Fruit fly (Drosophila melanogaster) Kc167 (cell line): ENCODE measurements around the gene Ggamma30A.

Source experiments
- Sin3A ChIP-seq: fragments of >200 bp; optimal IDR thresholded peaks from 2 replicates; lab custom pipeline; 2018; ENCODE audit warnings: missing external identifiers
- h ChIP-seq: fragments of >200 bp; optimal IDR thresholded peaks from 3 replicates; lab custom pipeline; 2018; ENCODE audit warnings: missing external identifiers
- insv ChIP-seq: fragments of >200 bp; optimal IDR thresholded peaks from 3 replicates; lab custom pipeline; 2018; ENCODE audit warnings: missing external identifiers
- psq ChIP-seq: fragments of >200 bp; optimal IDR thresholded peaks from 2 replicates; lab custom pipeline; 2017; ENCODE audit warnings: missing external identifiers
- ttk ChIP-seq: sonication (Bioruptor generic); optimal IDR thresholded peaks from 2 replicates; lab custom pipeline; 2017; ENCODE audit warnings: missing external identifiers

DNA sequence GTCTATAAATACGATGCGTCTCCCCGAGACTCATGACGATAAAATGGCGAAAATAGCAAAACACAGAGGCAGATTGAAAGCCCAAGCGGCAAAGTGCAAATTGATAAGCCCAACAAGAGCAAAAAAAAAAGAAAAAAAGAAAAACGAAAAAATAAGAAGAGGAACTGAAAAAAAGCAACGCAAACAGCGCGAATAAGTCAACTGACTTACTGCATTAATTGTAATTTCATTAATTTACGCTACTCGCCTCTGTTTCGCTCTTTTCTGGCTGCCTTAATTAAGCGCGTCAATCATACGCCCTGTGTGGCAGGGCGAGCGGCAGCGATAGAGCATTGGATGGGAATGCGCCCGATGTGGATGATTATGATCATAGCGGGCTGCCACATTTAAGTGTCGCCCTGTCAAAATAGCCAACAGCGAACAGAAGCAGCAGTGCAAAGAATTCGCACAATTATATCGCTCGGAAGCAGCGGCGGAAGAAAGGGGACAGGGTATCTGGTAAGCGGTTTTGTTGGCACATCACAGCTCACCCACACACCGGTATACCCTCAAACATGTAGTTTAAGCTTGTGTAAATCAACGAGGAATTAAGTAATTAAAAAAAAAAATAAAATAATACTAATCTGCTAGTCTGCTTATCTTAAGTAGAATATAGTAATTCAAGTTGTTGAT is 24.5 kb upstream of the Ggamma30A start:
- TF ChIP-seq h (no peak), psq (lab: Kevin White, UChicago) (no peak), ttk (lab: Kevin White, UChicago) (no peak), insv (lab: Kevin White, UChicago) (no peak), Sin3A (lab: Kevin White, UChicago) (no peak)
